Worm (Caenorhabditis elegans) whole organism, L3 larva: ENCODE measurements around the gene ZK662.5.

Experiments used
- R02D3.7 ChIP-seq: fragments of 150-350 bp; optimal IDR thresholded peaks from 2 replicates; lab custom pipeline; 2014; ENCODE audit warnings: missing biosample characterization, missing genetic modification characterization
- ZK546.5 ChIP-seq: sonication (generic microtip); optimal IDR thresholded peaks from 2 replicates; lab custom pipeline; 2017; ENCODE audit warnings: missing biosample characterization, missing genetic modification characterization
- aly-2 ChIP-seq: fragments of 150-350 bp; optimal IDR thresholded peaks from 2 replicates; lab custom pipeline; 2014; ENCODE audit warnings: missing biosample characterization, missing genetic modification characterization
- ama-1 ChIP-seq: fragments of 150-350 bp; optimal IDR thresholded peaks from 2 replicates; lab custom pipeline; 2018
- ceh-16 ChIP-seq: sonication (generic microtip); optimal IDR thresholded peaks from 2 replicates; lab custom pipeline; 2017; ENCODE audit warnings: missing biosample characterization, missing genetic modification characterization
- ceh-28 ChIP-seq: fragments of 150-350 bp; optimal IDR thresholded peaks from 2 replicates; lab custom pipeline; 2014; ENCODE audit warnings: missing biosample characterization, missing genetic modification reagents, missing genetic modification characterization
- ceh-82 ChIP-seq: fragments of 150-350 bp; optimal IDR thresholded peaks from 2 replicates; lab custom pipeline; 2014; ENCODE audit warnings: missing biosample characterization, missing genetic modification characterization
- ceh-9 ChIP-seq: sonication (generic microtip); optimal IDR thresholded peaks from 2 replicates; lab custom pipeline; 2018; ENCODE audit warnings: missing biosample characterization, missing genetic modification characterization
- daf-12 ChIP-seq: fragments of 150-350 bp; optimal IDR thresholded peaks from 2 replicates; lab custom pipeline; 2014; ENCODE audit warnings: missing biosample characterization, missing genetic modification reagents, missing genetic modification characterization
- egl-27 ChIP-seq: sonication (generic microtip); optimal IDR thresholded peaks from 4 replicates; lab custom pipeline; 2017; ENCODE audit warnings: missing biosample characterization, missing genetic modification reagents, missing genetic modification characterization
- egl-5 ChIP-seq: fragments of 150-350 bp; optimal IDR thresholded peaks from 2 replicates; lab custom pipeline; 2017; ENCODE audit warnings: missing biosample characterization, missing genetic modification reagents, missing genetic modification characterization, inconsistent platforms
- elt-1 ChIP-seq: fragments of 150-350 bp; optimal IDR thresholded peaks from 2 replicates; lab custom pipeline; 2014; ENCODE audit warnings: missing biosample characterization, missing genetic modification characterization
- elt-2 ChIP-seq: sonication (generic microtip); optimal IDR thresholded peaks from 2 replicates; lab custom pipeline; 2016; ENCODE audit warnings: missing genetic modification reagents, mild to moderate bottlenecking, missing genetic modification characterization, missing compliant biosample characterization
- elt-3 ChIP-seq, 3 experiments: fragments of 150-350 bp in 1 of 3; sonication (generic microtip) in 2 of 3; optimal IDR thresholded peaks; 2 replicates in 2 of 3; 4 replicates in 1 of 3; lab custom pipeline; 2014 to 2017; ENCODE audit warnings: missing biosample characterization in 3 of 3, missing genetic modification characterization in 3 of 3
- eor-1 ChIP-seq, 2 experiments: fragments of 150-350 bp; optimal IDR thresholded peaks; 2 replicates each; lab custom pipeline; 2014 to 2018; ENCODE audit warnings: missing biosample characterization in 2 of 2, missing genetic modification characterization in 2 of 2
- fkh-10 ChIP-seq: sonication (generic microtip); optimal IDR thresholded peaks from 2 replicates; lab custom pipeline; 2017; ENCODE audit warnings: missing biosample characterization, missing genetic modification reagents, missing genetic modification characterization
- fkh-2 ChIP-seq: fragments of 150-350 bp; optimal IDR thresholded peaks from 2 replicates; lab custom pipeline; 2014; ENCODE audit warnings: missing biosample characterization, missing genetic modification reagents, missing genetic modification characterization
- fos-1 ChIP-seq: fragments of 150-350 bp; optimal IDR thresholded peaks from 2 replicates; lab custom pipeline; 2014; ENCODE audit warnings: missing biosample characterization, missing genetic modification characterization
- hmg-11 ChIP-seq: sonication (generic microtip); optimal IDR thresholded peaks from 2 replicates; lab custom pipeline; 2016; ENCODE audit warnings: missing genetic modification characterization, missing compliant biosample characterization
- jun-1 ChIP-seq: fragments of 150-350 bp; optimal IDR thresholded peaks from 2 replicates; lab custom pipeline; 2014; ENCODE audit warnings: missing biosample characterization, missing genetic modification reagents, missing genetic modification characterization
- lin-15B ChIP-seq: fragments of 150-350 bp; optimal IDR thresholded peaks from 2 replicates; lab custom pipeline; 2014; ENCODE audit warnings: missing biosample characterization, missing genetic modification characterization
- lin-39 ChIP-seq: fragments of 150-350 bp; optimal IDR thresholded peaks from 2 replicates; lab custom pipeline; 2018; ENCODE audit warnings: missing biosample characterization, missing genetic modification reagents, missing genetic modification characterization
- lsy-12 ChIP-seq: sonication (generic microtip); optimal IDR thresholded peaks from 2 replicates; lab custom pipeline; 2016; ENCODE audit warnings: mild to moderate bottlenecking, missing genetic modification characterization, missing compliant biosample characterization
- mdl-1 ChIP-seq: fragments of 150-350 bp; optimal IDR thresholded peaks from 2 replicates; lab custom pipeline; 2014; ENCODE audit warnings: missing biosample characterization, missing genetic modification characterization
- mml-1 ChIP-seq: fragments of 150-350 bp; sonication (generic microtip); optimal IDR thresholded peaks from 3 replicates; lab custom pipeline; 2014; ENCODE audit warnings: missing biosample characterization, missing genetic modification characterization
- nfya-1 ChIP-seq: sonication (generic microtip); optimal IDR thresholded peaks from 2 replicates; lab custom pipeline; 2017; ENCODE audit warnings: missing genetic modification characterization, mild to moderate bottlenecking, missing compliant biosample characterization, antibody characterized with exemption, moderate library complexity; ENCODE audit not compliant: insufficient read depth
- nhr-11 ChIP-seq: fragments of 150-350 bp; optimal IDR thresholded peaks from 2 replicates; lab custom pipeline; 2014; ENCODE audit warnings: missing biosample characterization, missing genetic modification characterization
- nhr-12 ChIP-seq: fragments of 150-350 bp; optimal IDR thresholded peaks from 2 replicates; lab custom pipeline; 2014; ENCODE audit warnings: missing biosample characterization, missing genetic modification characterization
- nhr-23 ChIP-seq: fragments of 150-350 bp; optimal IDR thresholded peaks from 2 replicates; lab custom pipeline; 2014; ENCODE audit warnings: missing biosample characterization, missing genetic modification reagents, missing genetic modification characterization
- nhr-237 ChIP-seq: fragments of 150-350 bp; optimal IDR thresholded peaks from 2 replicates; lab custom pipeline; 2014; ENCODE audit warnings: missing biosample characterization, missing genetic modification characterization
- nhr-25 ChIP-seq: sonication (generic microtip); optimal IDR thresholded peaks from 2 replicates; lab custom pipeline; 2017; ENCODE audit warnings: missing biosample characterization, missing genetic modification characterization
- nhr-28 ChIP-seq: fragments of 150-350 bp; optimal IDR thresholded peaks from 2 replicates; lab custom pipeline; 2014; ENCODE audit warnings: missing biosample characterization, missing genetic modification characterization
- nhr-43 ChIP-seq: sonication (generic microtip); optimal IDR thresholded peaks from 2 replicates; lab custom pipeline; 2016; ENCODE audit warnings: mild to moderate bottlenecking, missing genetic modification characterization, missing compliant biosample characterization; ENCODE audit not compliant: poor library complexity, severe bottlenecking
- nhr-76 ChIP-seq: fragments of 150-350 bp; sonication (generic microtip); optimal IDR thresholded peaks from 5 replicates; lab custom pipeline; 2014; ENCODE audit warnings: missing biosample characterization, missing genetic modification characterization
- nhr-77 ChIP-seq: fragments of 150-350 bp; optimal IDR thresholded peaks from 2 replicates; lab custom pipeline; 2014; ENCODE audit warnings: missing biosample characterization, missing genetic modification characterization
- pha-4 ChIP-seq: fragments of 150-350 bp; optimal IDR thresholded peaks from 2 replicates; lab custom pipeline; 2014; ENCODE audit warnings: missing biosample characterization, missing genetic modification reagents, missing genetic modification characterization
- pqm-1 ChIP-seq: fragments of 150-350 bp; optimal IDR thresholded peaks from 2 replicates; lab custom pipeline; 2017; ENCODE audit warnings: missing biosample characterization, missing genetic modification characterization, inconsistent platforms
- sea-2 ChIP-seq: fragments of 150-350 bp; sonication (generic microtip); optimal IDR thresholded peaks from 4 replicates; lab custom pipeline; 2014; ENCODE audit warnings: missing biosample characterization, missing genetic modification reagents, missing genetic modification characterization
- skn-1 ChIP-seq: fragments of 150-350 bp; optimal IDR thresholded peaks from 2 replicates; lab custom pipeline; 2014; ENCODE audit warnings: missing biosample characterization, missing genetic modification characterization
- snpc-4 ChIP-seq: fragments of 150-350 bp; optimal IDR thresholded peaks from 2 replicates; lab custom pipeline; 2014; ENCODE audit warnings: missing biosample characterization, missing genetic modification characterization
- tbx-2 ChIP-seq: sonication (generic microtip); optimal IDR thresholded peaks from 2 replicates; lab custom pipeline; 2016; ENCODE audit warnings: mild to moderate bottlenecking, missing genetic modification characterization, missing compliant biosample characterization
- unc-39 ChIP-seq: sonication (generic microtip); optimal IDR thresholded peaks from 4 replicates; lab custom pipeline; 2017; ENCODE audit warnings: missing biosample characterization, missing genetic modification characterization
- unc-62 ChIP-seq: fragments of 150-350 bp; sonication (generic microtip); optimal IDR thresholded peaks from 4 replicates; lab custom pipeline; 2014; ENCODE audit warnings: missing biosample characterization, missing genetic modification reagents, missing genetic modification characterization
- zag-1 ChIP-seq: fragments of 150-350 bp; optimal IDR thresholded peaks from 2 replicates; lab custom pipeline; 2014; ENCODE audit warnings: missing biosample characterization, missing genetic modification characterization
- ztf-11 ChIP-seq: fragments of 150-350 bp; optimal IDR thresholded peaks from 2 replicates; lab custom pipeline; 2014; ENCODE audit warnings: missing biosample characterization, missing genetic modification characterization
- ztf-4 ChIP-seq: fragments of 150-350 bp; optimal IDR thresholded peaks from 2 replicates; lab custom pipeline; 2014; ENCODE audit warnings: missing biosample characterization, missing genetic modification characterization

Gene ZK662.5

DNA sequence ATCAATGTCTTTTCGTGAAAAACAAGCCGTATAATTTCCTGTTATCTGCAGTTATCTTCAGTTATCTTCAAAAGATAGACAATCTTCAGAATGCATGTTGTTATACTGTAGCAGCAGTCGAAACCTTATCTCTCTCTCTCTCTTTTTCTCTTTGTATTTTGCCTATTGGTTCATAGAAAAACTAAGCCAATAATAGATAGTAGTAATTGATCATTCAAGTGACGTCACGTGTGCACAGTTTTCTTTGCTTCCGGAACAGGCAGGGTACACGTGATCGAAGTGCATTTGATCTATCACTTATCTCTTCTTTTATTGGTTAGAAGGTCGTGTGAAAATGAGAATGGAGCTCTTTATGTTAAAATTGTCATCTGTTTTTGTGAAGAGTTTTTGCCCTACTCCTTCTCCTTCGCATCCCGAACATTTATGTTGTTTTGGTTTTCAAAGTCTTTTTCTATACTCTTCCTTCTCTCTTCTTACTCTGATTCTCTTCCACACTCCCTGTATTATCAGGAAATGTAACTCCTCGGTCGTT is 16.8 kb upstream of the ZK662.5 start (continued):
- TF ChIP-seq ceh-16 (tag; lab: Kevin White, UChicago) (no peak), pqm-1 (tag; lab: Kevin White, UChicago) (peak; percentile 68), ama-1 (lab: Kevin White, UChicago) (no peak)

DNA sequence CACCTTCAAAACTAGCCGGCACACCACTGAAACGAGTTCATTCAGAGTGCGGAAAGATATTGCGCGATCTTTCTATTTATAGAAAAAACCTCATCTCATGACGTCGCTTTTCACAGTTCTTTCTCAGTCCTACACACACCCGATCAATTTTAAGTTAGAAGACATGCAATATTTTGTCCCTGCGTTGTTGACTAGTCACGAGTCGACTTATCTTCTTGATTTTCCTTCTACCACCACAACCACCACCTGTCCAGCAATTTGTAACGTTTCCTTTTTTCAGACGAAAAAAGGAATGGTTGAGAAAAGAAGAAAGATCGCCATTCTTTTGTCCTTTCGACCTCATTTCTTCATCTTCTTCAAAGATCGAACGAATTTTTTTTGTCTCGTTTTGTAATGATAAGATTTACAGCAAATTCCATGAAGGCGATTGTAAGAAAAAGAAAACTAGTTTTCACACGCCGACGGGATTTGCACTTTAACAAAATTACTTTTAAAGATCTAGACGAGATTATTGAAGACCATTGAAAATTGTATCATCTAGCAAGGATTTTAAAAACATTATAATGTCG is 15.3 kb upstream of the ZK662.5 start:
- TF ChIP-seq nhr-43 (tag; lab: Kevin White, UChicago) (peak; percentile 78), elt-3 (tag; optimal IDR thresholded peaks at IDR 0.05; lab: Kevin White, UChicago) (no peak), nhr-23 (tag; lab: Kevin White, UChicago) (peak; percentile 62), nhr-25 (tag; lab: Kevin White, UChicago) (peak; percentile 49)

DNA sequence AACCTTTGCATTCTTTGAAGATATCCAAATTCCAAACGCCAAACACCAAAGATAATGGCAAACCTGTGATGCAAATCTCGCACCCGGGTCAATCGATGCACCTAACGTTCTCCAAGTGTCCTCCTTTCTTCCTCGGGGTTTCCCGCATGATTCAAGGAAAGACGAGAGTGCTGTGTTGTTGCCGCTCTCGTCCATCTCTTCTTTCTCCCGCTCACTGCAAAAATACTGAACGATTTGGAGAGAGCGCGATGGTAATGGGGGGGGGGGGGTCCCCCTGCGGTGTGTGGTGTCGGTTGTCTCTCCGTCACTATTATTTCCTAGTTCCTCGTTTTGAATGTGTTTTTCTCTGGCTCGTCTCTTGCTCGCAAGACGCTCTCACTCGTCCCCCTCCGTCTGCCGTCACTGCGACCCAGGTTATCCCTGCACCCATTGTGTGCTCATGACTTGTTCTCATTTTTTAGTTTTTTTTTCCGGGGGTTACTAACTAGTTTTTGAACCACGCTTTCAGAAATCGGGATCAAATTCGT is 14.0 kb upstream of the ZK662.5 start:
- no peak for TF ChIP-seq nhr-28
- no peak for TF ChIP-seq mml-1 (tag; lab: Kevin White, UChicago)
- peak; percentile 86 for TF ChIP-seq nfya-1 (tag; lab: Kevin White, UChicago)
- peak; percentile 65 for TF ChIP-seq egl-5 (tag; lab: Kevin White, UChicago)
- peak; percentile 61 for TF ChIP-seq ama-1 (lab: Kevin White, UChicago)
- TF ChIP-seq hmg-11 (tag; lab: Kevin White, UChicago), result peak; percentile 79
- TF ChIP-seq unc-62, result peak; percentile 61
- TF ChIP-seq ceh-16 (tag; lab: Kevin White, UChicago), result no peak
- peak; percentile 49 for TF ChIP-seq lin-15B
- TF ChIP-seq pqm-1 (tag; lab: Kevin White, UChicago), result peak; percentile 59
- no peak for TF ChIP-seq aly-2
- TF ChIP-seq nhr-237 (tag; lab: Kevin White, UChicago), result no peak
- TF ChIP-seq elt-2 (tag; lab: Kevin White, UChicago), result peak; percentile 61
- no peak for TF ChIP-seq unc-39 (tag; lab: Kevin White, UChicago)
- no peak for TF ChIP-seq ZK546.5 (tag; lab: Kevin White, UChicago)
- peak; percentile 77 for TF ChIP-seq ceh-28 (tag; lab: Kevin White, UChicago)
- no peak for TF ChIP-seq eor-1 (tag; optimal IDR thresholded peaks at IDR 0.05; lab: Kevin White, UChicago)
- TF ChIP-seq zag-1 (tag; lab: Kevin White, UChicago), result no peak
- TF ChIP-seq nhr-12, result no peak
- peak; percentile 58 for TF ChIP-seq skn-1
- peak; percentile 90 for TF ChIP-seq jun-1 (tag; lab: Kevin White, UChicago)
- peak; percentile 16 for TF ChIP-seq fos-1 (tag; lab: Kevin White, UChicago)
- peak; percentile 77 for TF ChIP-seq nhr-23 (tag; lab: Kevin White, UChicago)
- peak; percentile 83 for TF ChIP-seq fkh-10
- peak; percentile 88 for TF ChIP-seq pha-4
- TF ChIP-seq nhr-25 (tag; lab: Kevin White, UChicago), result no peak
- peak; percentile 44 for TF ChIP-seq tbx-2 (tag; lab: Kevin White, UChicago)
- no peak for TF ChIP-seq ztf-4 (tag; lab: Kevin White, UChicago)
- no peak for TF ChIP-seq sea-2 (GFP tag; lab: Kevin White, UChicago)
- TF ChIP-seq nhr-11, result peak; percentile 83
- no peak for TF ChIP-seq fkh-2 (tag; lab: Kevin White, UChicago)
- TF ChIP-seq elt-1 (tag; lab: Kevin White, UChicago), result peak; percentile 51
- TF ChIP-seq mdl-1 (tag; lab: Kevin White, UChicago), result peak; percentile 88
- TF ChIP-seq ztf-11 (tag; lab: Kevin White, UChicago), result no peak
- TF ChIP-seq nhr-43 (tag; lab: Kevin White, UChicago), result peak; percentile 55
- TF ChIP-seq ceh-9 (tag; lab: Kevin White, UChicago), result no peak
- TF ChIP-seq daf-12, result no peak
- TF ChIP-seq ceh-82 (tag; lab: Kevin White, UChicago), result no peak
- TF ChIP-seq egl-27, result peak; percentile 93
- TF ChIP-seq snpc-4 (tag; lab: Kevin White, UChicago), result peak; percentile 84
- peak; percentile 47 for TF ChIP-seq R02D3.7 (tag; lab: Kevin White, UChicago)
- TF ChIP-seq lin-39 (tag; lab: Kevin White, UChicago), result peak; percentile 97
- no peak for TF ChIP-seq nhr-77 (tag; lab: Kevin White, UChicago)
- TF ChIP-seq nhr-76 (tag; lab: Kevin White, UChicago), result no peak
- TF ChIP-seq elt-3 (tag; optimal IDR thresholded peaks at IDR 0.05; lab: Kevin White, UChicago), result no peak
- TF ChIP-seq lsy-12 (tag; lab: Kevin White, UChicago), result peak; percentile 48
